Worm (Caenorhabditis elegans) whole organism, young adult: ENCODE measurements around the gene T27E9.6.

Source experiments
- K12H6.12 ChIP-seq: fragments of 200-800 bp; sonication (Bioruptor generic); optimal IDR thresholded peaks from 2 replicates; lab custom pipeline; 2018; ENCODE audit warnings: mild to moderate bottlenecking, missing genetic modification characterization, missing compliant biosample characterization
- ekl-4 ChIP-seq: fragments of 200-800 bp; sonication (Bioruptor generic); IDR thresholded peaks from 2 replicates; pipeline ENCODE4 v1.3.6; 2022; ENCODE audit warnings: missing genetic modification reagents, missing genetic modification characterization, missing compliant biosample characterization
- hmg-1.2 ChIP-seq: fragments of 200-800 bp; sonication (Bioruptor generic); IDR thresholded peaks from 2 replicates; pipeline ENCODE4 v1.3.6; 2022; ENCODE audit warnings: missing genetic modification reagents, missing genetic modification characterization, missing compliant biosample characterization
- lin-40 ChIP-seq: sonication (generic microtip); optimal IDR thresholded peaks from 2 replicates; lab custom pipeline; 2016; ENCODE audit warnings: missing genetic modification characterization, mild to moderate bottlenecking, missing compliant biosample characterization, missing genotype, missing genetic modification reagents
- nhr-120 ChIP-seq: fragments of 200-800 bp; sonication (Bioruptor generic); IDR thresholded peaks from 2 replicates; pipeline ENCODE4 v1.3.6; 2022; ENCODE audit warnings: missing genetic modification characterization, missing compliant biosample characterization
- nhr-80 ChIP-seq: sonication (generic microtip); optimal IDR thresholded peaks from 2 replicates; lab custom pipeline; 2016; ENCODE audit warnings: missing genetic modification characterization, missing compliant biosample characterization
- rpc-1 ChIP-seq, 2 experiments: fragments of 150-350 bp in 1 of 2; sonication (generic microtip) in 1 of 2; optimal IDR thresholded peaks; 2 replicates each; lab custom pipeline; 2014 to 2018; ENCODE audit warnings: missing biosample characterization in 1 of 2, missing genetic modification characterization in 1 of 2, missing genetic modification reagents in 1 of 2, missing genotype in 1 of 2
- unc-130 ChIP-seq: sonication (generic microtip); optimal IDR thresholded peaks from 2 replicates; lab custom pipeline; 2016; ENCODE audit warnings: missing genetic modification reagents, missing genetic modification characterization, missing compliant biosample characterization

DNA sequence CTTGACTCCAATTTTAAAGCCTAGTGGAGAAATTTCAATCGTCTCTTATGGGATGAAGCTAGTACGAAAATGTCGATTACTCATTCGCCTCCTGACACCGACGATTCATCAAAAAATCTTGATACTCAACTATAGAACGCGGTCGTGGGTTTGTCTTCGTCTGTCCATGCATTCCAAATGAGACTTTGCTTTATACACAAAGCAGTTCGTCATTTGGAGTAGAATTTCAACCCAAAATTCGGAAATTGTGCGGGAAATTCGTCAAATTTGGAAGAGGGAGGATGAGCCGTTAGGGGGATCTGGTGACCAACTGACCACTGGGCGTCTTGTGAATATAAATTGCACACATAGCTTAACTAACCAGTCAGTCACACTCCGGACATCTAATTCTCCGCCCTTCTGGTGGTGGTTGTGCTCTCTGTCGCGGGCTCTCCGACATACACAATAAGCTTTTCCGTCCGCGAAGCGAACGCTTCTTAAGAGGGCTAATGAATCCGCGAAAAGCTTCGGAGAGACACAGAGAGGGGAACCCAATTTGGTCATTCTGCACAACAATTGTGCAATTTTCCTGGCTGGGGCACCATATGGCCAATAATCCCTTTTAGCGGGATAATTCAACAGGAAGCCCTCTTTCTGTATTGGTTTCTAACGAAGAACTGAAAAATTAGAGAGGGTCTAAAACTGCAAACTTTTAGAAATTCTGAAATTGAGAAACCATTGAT, 48.7 kb upstream of the T27E9.6 start:
- no peak for TF ChIP-seq nhr-80 (tag; lab: Kevin White, UChicago)
- no peak for TF ChIP-seq lin-40 (tag; lab: Kevin White, UChicago)
- no peak for TF ChIP-seq K12H6.12 (tag; lab: Kevin White, UChicago)
- no peak for TF ChIP-seq unc-130
- no peak for TF ChIP-seq nhr-120 (GFP tag; lab: Robert Waterston, UW)
- TF ChIP-seq hmg-1.2 (GFP tag; lab: Robert Waterston, UW) = no peak
- TF ChIP-seq rpc-1 (optimal IDR thresholded peaks at IDR 0.05; lab: Kevin White, UChicago) = no peak
- no peak for TF ChIP-seq rpc-1 (tag; optimal IDR thresholded peaks at IDR 0.05; lab: Kevin White, UChicago)
- no peak for TF ChIP-seq ekl-4
